Fruit fly (Drosophila melanogaster) whole organism, embryonic: ENCODE measurements around the gene CG16984.

Experiments used
- Ada2b ChIP-seq: fragments of 200-800 bp; sonication (Bioruptor generic); IDR thresholded peaks from 2 replicates; pipeline ENCODE4 v1.3.6; 2022; ENCODE audit warnings: missing biosample characterization, missing genetic modification characterization
- Adf1 ChIP-seq: fragments of 200-800 bp; sonication (Bioruptor generic); IDR thresholded peaks from 2 replicates; pipeline ENCODE4 v1.3.6; 2022; ENCODE audit warnings: missing biosample characterization, missing genetic modification characterization
- Atf6 ChIP-seq: fragments of 200-800 bp; sonication (Bioruptor generic); IDR thresholded peaks from 2 replicates; pipeline ENCODE4 v1.3.6; 2022; ENCODE audit warnings: missing biosample characterization, missing genetic modification characterization
- BEAF-32 ChIP-seq: fragments of 200-800 bp; sonication (Bioruptor generic); optimal IDR thresholded peaks from 3 replicates; lab custom pipeline; 2017; ENCODE audit warnings: missing biosample characterization, missing genetic modification characterization, mild to moderate bottlenecking, moderate library complexity, missing genetic modification reagents
- CG11247 ChIP-seq: fragments of 200-800 bp; sonication (Bioruptor generic); IDR thresholded peaks from 2 replicates; pipeline ENCODE4 v1.3.6; 2022; ENCODE audit warnings: missing biosample characterization, missing genetic modification characterization
- CG12219 ChIP-seq: fragments of 200-800 bp; sonication (Bioruptor generic); optimal IDR thresholded peaks from 3 replicates; lab custom pipeline; 2018; ENCODE audit warnings: missing biosample characterization, mild to moderate bottlenecking, missing genetic modification characterization
- CG13424 ChIP-seq: fragments of 200-800 bp; sonication (Bioruptor generic); optimal IDR thresholded peaks from 2 replicates; lab custom pipeline; 2019; ENCODE audit warnings: missing biosample characterization, mild to moderate bottlenecking, missing genetic modification characterization, moderate library complexity
- CG15011 ChIP-seq: fragments of 200-800 bp; sonication (Bioruptor generic); optimal IDR thresholded peaks from 3 replicates; lab custom pipeline; 2018; ENCODE audit warnings: missing biosample characterization, mild to moderate bottlenecking, missing genetic modification characterization
- CG17829 ChIP-seq: fragments of 200-800 bp; optimal IDR thresholded peaks from 2 replicates; lab custom pipeline; 2019; ENCODE audit warnings: missing biosample characterization, mild to moderate bottlenecking, missing genetic modification characterization, moderate library complexity
- CG2129 ChIP-seq: fragments of 200-800 bp; sonication (Bioruptor generic); IDR thresholded peaks from 2 replicates; pipeline ENCODE4 v1.3.6; 2022; ENCODE audit warnings: missing biosample characterization, missing genetic modification characterization; ENCODE audit not compliant: partially characterized antibody
- CG34376 ChIP-seq: fragments of 200-800 bp; sonication (Bioruptor generic); optimal IDR thresholded peaks from 2 replicates; lab custom pipeline; 2018; ENCODE audit warnings: missing biosample characterization, mild to moderate bottlenecking, missing genetic modification characterization
- CG3726 ChIP-seq: fragments of 200-800 bp; sonication (Bioruptor generic); IDR thresholded peaks from 3 replicates; pipeline ENCODE4, ENCODE4 v1.3.6; 2022; ENCODE audit warnings: missing biosample characterization, missing genetic modification characterization
- CG3847 ChIP-seq: fragments of 200-800 bp; sonication (Bioruptor generic); IDR thresholded peaks from 2 replicates; pipeline ENCODE4 v1.3.6; 2022; ENCODE audit warnings: missing biosample characterization, missing genetic modification characterization
- CG4617 ChIP-seq: fragments of 200-800 bp; sonication (Bioruptor generic); optimal IDR thresholded peaks from 3 replicates; lab custom pipeline; 2016; ENCODE audit warnings: missing biosample characterization, missing genetic modification characterization, borderline replicate concordance
- CG4707 ChIP-seq: fragments of 200-800 bp; sonication (Bioruptor generic); optimal IDR thresholded peaks from 2 replicates; lab custom pipeline; 2018; ENCODE audit warnings: missing biosample characterization, mild to moderate bottlenecking, missing genetic modification characterization, moderate library complexity
- CG6254 ChIP-seq: fragments of 200-800 bp; sonication (Bioruptor generic); optimal IDR thresholded peaks from 3 replicates; lab custom pipeline; 2017; ENCODE audit warnings: mild to moderate bottlenecking, missing biosample characterization, missing genetic modification reagents, missing genetic modification characterization
- CG6689 ChIP-seq: fragments of 200-800 bp; sonication (Bioruptor generic); IDR thresholded peaks from 2 replicates; pipeline ENCODE4 v1.3.6; 2022; ENCODE audit warnings: missing biosample characterization, missing genetic modification characterization
- CG8290 ChIP-seq, 3 experiments: fragments of 200-800 bp; sonication (Bioruptor generic); optimal IDR thresholded peaks; 2 replicates each; lab custom pipeline; 2016 to 2019; ENCODE audit warnings: missing biosample characterization in 3 of 3, missing genetic modification characterization in 3 of 3, mild to moderate bottlenecking in 2 of 3, moderate library complexity in 1 of 3
- CG9817 ChIP-seq: fragments of 200-800 bp; sonication (Bioruptor generic); optimal IDR thresholded peaks from 2 replicates; lab custom pipeline; 2018; ENCODE audit warnings: missing biosample characterization, mild to moderate bottlenecking, missing genetic modification characterization, moderate library complexity
- CHES-1-like ChIP-seq: fragments of 200-800 bp; sonication (Bioruptor generic); optimal IDR thresholded peaks from 2 replicates; lab custom pipeline; 2016; ENCODE audit warnings: missing biosample characterization, missing genetic modification characterization
- Dbx ChIP-seq: fragments of 200-800 bp; sonication (Bioruptor generic); IDR thresholded peaks from 3 replicates; pipeline ENCODE4 v1.3.6; 2022; ENCODE audit warnings: missing biosample characterization, missing genetic modification characterization
- E2f1 ChIP-seq: fragments of 200-800 bp; sonication (Bioruptor generic); IDR thresholded peaks from 2 replicates; pipeline ENCODE4 v1.3.6; 2022; ENCODE audit warnings: missing biosample characterization, missing genetic modification characterization
- Ets65A ChIP-seq: fragments of 200-800 bp; sonication (Bioruptor generic); peaks from one replicate; lab custom pipeline; 2016; ENCODE audit warnings: missing biosample characterization, missing genetic modification characterization
- Fer2 ChIP-seq: fragments of 200-800 bp; sonication (Bioruptor generic); optimal IDR thresholded peaks from 2 replicates; lab custom pipeline; 2018; ENCODE audit warnings: missing biosample characterization, mild to moderate bottlenecking, missing genetic modification characterization, moderate library complexity
- Hmx ChIP-seq: fragments of 200-800 bp; sonication (Bioruptor generic); optimal IDR thresholded peaks from 2 replicates; lab custom pipeline; 2016; ENCODE audit warnings: missing biosample characterization, missing genetic modification characterization
- Hr51 ChIP-seq, 2 experiments: fragments of 200-800 bp; sonication (Bioruptor generic); optimal IDR thresholded peaks; 2 replicates in 1 of 2; 3 replicates in 1 of 2; lab custom pipeline; 2016 to 2018; ENCODE audit warnings: missing biosample characterization in 2 of 2, missing genetic modification characterization in 2 of 2, mild to moderate bottlenecking in 1 of 2, moderate library complexity in 1 of 2
- Mad ChIP-seq: fragments of 200-800 bp; sonication (Bioruptor generic); optimal IDR thresholded peaks from 2 replicates; lab custom pipeline; 2016; ENCODE audit warnings: missing biosample characterization, missing genetic modification characterization
- Poxn ChIP-seq: fragments of 200-800 bp; sonication (Bioruptor generic); IDR thresholded peaks from 2 replicates; pipeline ENCODE4 v1.3.6; 2022; ENCODE audit warnings: missing biosample characterization, missing genetic modification characterization
- Spps ChIP-seq: fragments of 200-800 bp; sonication (Bioruptor generic); optimal IDR thresholded peaks from 2 replicates; lab custom pipeline; 2018; ENCODE audit warnings: missing biosample characterization, mild to moderate bottlenecking, missing genetic modification characterization
- Xbp1 ChIP-seq: fragments of 200-800 bp; sonication (Bioruptor generic); optimal IDR thresholded peaks from 3 replicates; lab custom pipeline; 2016; ENCODE audit warnings: missing biosample characterization, mild to moderate bottlenecking, missing genetic modification characterization
- cato ChIP-seq: fragments of 200-800 bp; sonication (Bioruptor generic); optimal IDR thresholded peaks from 2 replicates; lab custom pipeline; 2016; ENCODE audit warnings: missing biosample characterization, missing genetic modification characterization, borderline replicate concordance
- crc ChIP-seq: fragments of 200-800 bp; sonication (Bioruptor generic); optimal IDR thresholded peaks from 2 replicates; lab custom pipeline; 2016; ENCODE audit warnings: missing biosample characterization, missing genetic modification characterization
- cwo ChIP-seq: fragments of 200-800 bp; sonication (Bioruptor generic); optimal IDR thresholded peaks from 3 replicates; lab custom pipeline; 2017; ENCODE audit warnings: missing biosample characterization, missing genetic modification characterization, mild to moderate bottlenecking, moderate library complexity, missing genetic modification reagents
- dysf ChIP-seq: fragments of 200-800 bp; sonication (Bioruptor generic); IDR thresholded peaks from 3 replicates; pipeline ENCODE4 v1.3.6; 2022; ENCODE audit warnings: missing biosample characterization, missing genetic modification characterization
- emc ChIP-seq: fragments of 200-800 bp; sonication (Bioruptor generic); optimal IDR thresholded peaks from 2 replicates; lab custom pipeline; 2016; ENCODE audit warnings: missing biosample characterization, missing genetic modification characterization
- fd96Cb ChIP-seq: fragments of 200-800 bp; sonication (Bioruptor generic); optimal IDR thresholded peaks from 2 replicates; lab custom pipeline; 2018; ENCODE audit warnings: missing biosample characterization, mild to moderate bottlenecking, missing genetic modification characterization, moderate library complexity
- gfzf ChIP-seq: fragments of 200-800 bp; sonication (Bioruptor generic); optimal IDR thresholded peaks from 2 replicates; lab custom pipeline; 2016; ENCODE audit warnings: missing biosample characterization, mild to moderate bottlenecking, missing genetic modification characterization, moderate library complexity
- gt ChIP-seq: fragments of 200-800 bp; sonication (Bioruptor generic); IDR thresholded peaks from 2 replicates; pipeline ENCODE4 v1.3.6; 2022; ENCODE audit warnings: missing biosample characterization, missing genetic modification characterization
- ind ChIP-seq: fragments of 200-800 bp; sonication (Bioruptor generic); optimal IDR thresholded peaks from 3 replicates; lab custom pipeline; 2016; ENCODE audit warnings: missing biosample characterization, missing genetic modification characterization
- klu ChIP-seq: fragments of 200-800 bp; sonication (Bioruptor generic); IDR thresholded peaks from 2 replicates; pipeline ENCODE4 v1.3.6; 2022; ENCODE audit warnings: missing biosample characterization, missing genetic modification characterization
- lab ChIP-seq: fragments of 200-800 bp; sonication (Bioruptor generic); optimal IDR thresholded peaks from 3 replicates; lab custom pipeline; 2017; ENCODE audit warnings: missing biosample characterization, missing genetic modification characterization, mild to moderate bottlenecking, moderate library complexity, missing genetic modification reagents
- pzg ChIP-seq: fragments of 200-800 bp; sonication (Bioruptor generic); optimal IDR thresholded peaks from 3 replicates; lab custom pipeline; 2018; ENCODE audit warnings: missing biosample characterization, mild to moderate bottlenecking, missing genetic modification characterization, moderate library complexity
- sr ChIP-seq: fragments of 200-800 bp; sonication (Bioruptor generic); IDR thresholded peaks from 3 replicates; pipeline ENCODE4 v1.3.6; 2022; ENCODE audit warnings: missing biosample characterization, missing genetic modification characterization
- unc-4 ChIP-seq: fragments of 200-800 bp; sonication (Bioruptor generic); IDR thresholded peaks from 2 replicates; pipeline ENCODE4 v1.3.6; 2022; ENCODE audit warnings: missing biosample characterization, missing genetic modification characterization; ENCODE audit not compliant: partially characterized antibody
- zen ChIP-seq: fragments of 200-800 bp; sonication (Bioruptor generic); optimal IDR thresholded peaks from 3 replicates; lab custom pipeline; 2018; ENCODE audit warnings: missing biosample characterization, mild to moderate bottlenecking, missing genetic modification characterization, moderate library complexity
- zf30C ChIP-seq: fragments of 200-800 bp; sonication (Bioruptor generic); optimal IDR thresholded peaks from 3 replicates; lab custom pipeline; 2018; ENCODE audit warnings: missing biosample characterization, mild to moderate bottlenecking, missing genetic modification characterization
- zfh1 ChIP-seq: fragments of 200-800 bp; sonication (Bioruptor generic); IDR thresholded peaks from 3 replicates; pipeline ENCODE4 v1.3.6; 2022; ENCODE audit warnings: missing biosample characterization, missing genetic modification characterization

The CG16984 gene

dm6 chr3L:2589911-2590763 is 5.4 kb upstream of the CG16984 start (continued):
- peak in 1 of 2 experiments; percentile 86 for TF ChIP-seq Hr51 (GFP tag; optimal IDR thresholded peaks at IDR 0.05; lab: Kevin White, UChicago)
- peak; percentile 68 for TF ChIP-seq Spps
- TF ChIP-seq CG6689 (GFP tag; lab: Robert Waterston, UW), result peak; percentile 32; the same call in 1 of the 2 replicates
- peak; percentile 60 for TF ChIP-seq fd96Cb (tag; lab: Kevin White, UChicago)
- peak; percentile 89 for TF ChIP-seq CG2129 (GFP tag; lab: Robert Waterston, UW)
- TF ChIP-seq klu, result no peak; the same call in 1 of the 2 replicates
- no peak for TF ChIP-seq crc
- TF ChIP-seq Mad (GFP tag; lab: Kevin White, UChicago), result peak; percentile 32
- no peak for TF ChIP-seq gt (GFP tag; lab: Robert Waterston, UW)
- peak; percentile 64 for TF ChIP-seq Fer2
- TF ChIP-seq Poxn (GFP tag; lab: Robert Waterston, UW), result 0 out of 2 replicates have a peak, but pooled peaks have one; percentile 17
- TF ChIP-seq CG4617, result peak; percentile 14
- peak; percentile 80; the same call in 2 of the 3 replicates for TF ChIP-seq Dbx (GFP tag; lab: Robert Waterston, UW)
- peak; percentile 48 for TF ChIP-seq CG12219 (GFP tag; lab: Kevin White, UChicago)
- TF ChIP-seq CG8290 (GFP tag; optimal IDR thresholded peaks at IDR 0.05; lab: Kevin White, UChicago), result peak; percentile 21
- TF ChIP-seq CG8290 (tag; optimal IDR thresholded peaks at IDR 0.05; lab: Kevin White, UChicago), result peak; percentile 18 to 47
- peak; percentile 32 for TF ChIP-seq cato (GFP tag; lab: Kevin White, UChicago)
- TF ChIP-seq zen, result peak; percentile 75
- no peak for TF ChIP-seq zf30C (GFP tag; lab: Kevin White, UChicago)
- TF ChIP-seq CG13424 (tag; lab: Kevin White, UChicago), result peak; percentile 88
- no peak for TF ChIP-seq emc (GFP tag; lab: Kevin White, UChicago)
- TF ChIP-seq CG17829 (tag; lab: Kevin White, UChicago), result no peak
- TF ChIP-seq CHES-1-like (GFP tag; lab: Kevin White, UChicago), result no peak
- peak; percentile 69 for TF ChIP-seq Ada2b (GFP tag; lab: Robert Waterston, UW)
- peak; percentile 79 for TF ChIP-seq Atf6 (GFP tag; lab: Robert Waterston, UW)
- TF ChIP-seq ind, result peak; percentile 64
- TF ChIP-seq Adf1 (GFP tag; lab: Robert Waterston, UW), result peak; percentile 48; the same call in 1 of the 2 replicates
- peak; percentile 69 for TF ChIP-seq CG9817 (tag; lab: Kevin White, UChicago)
- peak; percentile 80 for TF ChIP-seq Xbp1 (GFP tag; lab: Kevin White, UChicago)
- peak; percentile 72 for TF ChIP-seq cwo (GFP tag; lab: Kevin White, UChicago)
- TF ChIP-seq CG4707 (GFP tag; lab: Kevin White, UChicago), result no peak
- TF ChIP-seq Hmx (GFP tag; lab: Kevin White, UChicago), result no peak
- TF ChIP-seq lab, result peak; percentile 86
- TF ChIP-seq dysf (GFP tag; lab: Robert Waterston, UW), result peak; percentile 55; the same call in 1 of the 3 replicates
- peak; percentile 76 for TF ChIP-seq CG3847 (GFP tag; lab: Robert Waterston, UW)
- peak; percentile 38 for TF ChIP-seq CG15011 (GFP tag; lab: Kevin White, UChicago)
- peak; percentile 18; the same call in 1 of the 2 replicates for TF ChIP-seq CG11247
- TF ChIP-seq zfh1 (GFP tag; lab: Robert Waterston, UW), result no peak; the same call in 2 of the 3 replicates
- TF ChIP-seq sr (GFP tag; lab: Robert Waterston, UW), result peak; percentile 62; the same call in 2 of the 3 replicates
- no peak for TF ChIP-seq CG3726 (GFP tag; lab: Robert Waterston, UW)
- peak; percentile 22 for TF ChIP-seq CG6254 (GFP tag; lab: Kevin White, UChicago)
- TF ChIP-seq BEAF-32 (GFP tag; lab: Kevin White, UChicago), result peak; percentile 79
- TF ChIP-seq CG34376 (GFP tag; lab: Kevin White, UChicago), result peak; percentile 60
- TF ChIP-seq pzg, result no peak
- no peak for TF ChIP-seq gfzf (GFP tag; lab: Kevin White, UChicago)
- TF ChIP-seq E2f1 (GFP tag; lab: Robert Waterston, UW), result peak; percentile 40; the same call in 1 of the 2 replicates
- TF ChIP-seq unc-4 (GFP tag; lab: Robert Waterston, UW), result peak; percentile 64
- TF ChIP-seq Ets65A (GFP tag; lab: Kevin White, UChicago), result peak; percentile 86
